Worm (Caenorhabditis elegans) whole organism, young adult: Measurements from ENCODE around the gene K08D8.5.

ENCODE experiments used
- F23B12.7 ChIP-seq: sonication (generic microtip); optimal IDR thresholded peaks from 2 replicates; lab custom pipeline; 2017; ENCODE audit warnings: missing genetic modification characterization, mild to moderate bottlenecking, missing compliant biosample characterization, antibody characterized with exemption, moderate library complexity; ENCODE audit not compliant: insufficient read depth
- F49E8.2 ChIP-seq: sonication (generic microtip); optimal IDR thresholded peaks from 3 replicates; lab custom pipeline; 2017; ENCODE audit warnings: missing genetic modification characterization, mild to moderate bottlenecking, missing compliant biosample characterization, antibody characterized with exemption, moderate library complexity; ENCODE audit not compliant: insufficient read depth
- F52B5.7 ChIP-seq: sonication (generic microtip); optimal IDR thresholded peaks from 2 replicates; lab custom pipeline; 2016; ENCODE audit warnings: mild to moderate bottlenecking, missing genetic modification characterization, missing compliant biosample characterization
- F55B11.4 ChIP-seq: sonication (generic microtip); optimal IDR thresholded peaks from 2 replicates; lab custom pipeline; 2016; ENCODE audit warnings: missing compliant biosample characterization, missing genetic modification characterization, borderline replicate concordance; ENCODE audit not compliant: insufficient read depth
- F57A8.1 ChIP-seq: fragments of 200-800 bp; sonication (Bioruptor generic); optimal IDR thresholded peaks from 2 replicates; lab custom pipeline; 2018; ENCODE audit warnings: mild to moderate bottlenecking, missing genetic modification characterization, moderate library complexity, missing compliant biosample characterization
- T07F8.4 ChIP-seq: sonication (generic microtip); optimal IDR thresholded peaks from 2 replicates; lab custom pipeline; 2016; ENCODE audit warnings: mild to moderate bottlenecking, missing genetic modification characterization, moderate library complexity, missing compliant biosample characterization
- T26A5.8 ChIP-seq: sonication (generic microtip); optimal IDR thresholded peaks from 2 replicates; lab custom pipeline; 2016; ENCODE audit warnings: missing genetic modification characterization, missing compliant biosample characterization
- Y53G8AR.9 ChIP-seq: fragments of 200-800 bp; sonication (Bioruptor generic); conservative IDR thresholded peaks from 2 replicates; pipeline ENCODE4 v1.3.6; 2022; ENCODE audit warnings: missing genetic modification reagents, missing genetic modification characterization, missing compliant biosample characterization
- ZK185.1 ChIP-seq: sonication (generic microtip); optimal IDR thresholded peaks from 2 replicates; lab custom pipeline; 2016; ENCODE audit warnings: mild to moderate bottlenecking, missing genetic modification characterization, missing compliant biosample characterization; ENCODE audit not compliant: poor library complexity, severe bottlenecking
- athp-1 ChIP-seq: sonication (generic microtip); optimal IDR thresholded peaks from 2 replicates; lab custom pipeline; 2017; ENCODE audit warnings: mild to moderate bottlenecking, missing genetic modification characterization, missing compliant biosample characterization
- attf-5 ChIP-seq: fragments of 200-800 bp; sonication (Bioruptor generic); optimal IDR thresholded peaks from 2 replicates; lab custom pipeline; 2018; ENCODE audit warnings: mild to moderate bottlenecking, missing genetic modification characterization, missing compliant biosample characterization
- dpff-1 ChIP-seq: sonication (generic microtip); optimal IDR thresholded peaks from 2 replicates; lab custom pipeline; 2017; ENCODE audit warnings: mild to moderate bottlenecking, missing genetic modification characterization, missing compliant biosample characterization
- efl-1 ChIP-seq: fragments of 150-350 bp; optimal IDR thresholded peaks from 2 replicates; lab custom pipeline; 2014; ENCODE audit warnings: missing biosample characterization, missing genetic modification reagents, missing genetic modification characterization
- egl-44 ChIP-seq: fragments of 200-800 bp; sonication (Bioruptor generic); IDR thresholded peaks from 2 replicates; pipeline ENCODE4 v1.3.6; 2022; ENCODE audit warnings: missing genetic modification reagents, missing genetic modification characterization, missing compliant biosample characterization
- egrh-3 ChIP-seq: fragments of 200-800 bp; sonication (Bioruptor generic); IDR thresholded peaks from 2 replicates; pipeline ENCODE4 v1.3.6; 2022; ENCODE audit warnings: missing genetic modification reagents, missing genetic modification characterization, missing compliant biosample characterization
- fkh-3 ChIP-seq: sonication (generic microtip); optimal IDR thresholded peaks from 2 replicates; lab custom pipeline; 2016; ENCODE audit warnings: mild to moderate bottlenecking, missing genetic modification characterization, missing compliant biosample characterization
- gei-17 ChIP-seq: fragments of 200-800 bp; sonication (Bioruptor generic); optimal IDR thresholded peaks from 2 replicates; lab custom pipeline; 2018; ENCODE audit warnings: mild to moderate bottlenecking, missing genetic modification characterization, missing compliant biosample characterization
- him-1 ChIP-seq: sonication (generic microtip); optimal IDR thresholded peaks from 2 replicates; lab custom pipeline; 2016; ENCODE audit warnings: missing genotype, missing genetic modification reagents, missing genetic modification characterization, missing compliant biosample characterization
- hlh-12 ChIP-seq: sonication (generic microtip); optimal IDR thresholded peaks from 2 replicates; lab custom pipeline; 2016; ENCODE audit warnings: missing genetic modification characterization, missing compliant biosample characterization
- hsf-1 ChIP-seq: fragments of 200-800 bp; sonication (Bioruptor generic); IDR thresholded peaks from 2 replicates; pipeline ENCODE4 v1.3.6; 2022; ENCODE audit warnings: missing genetic modification reagents, missing genetic modification characterization, missing compliant biosample characterization
- lin-54 ChIP-seq: fragments of 200-800 bp; sonication (Bioruptor generic); optimal IDR thresholded peaks from 2 replicates; lab custom pipeline; 2018; ENCODE audit warnings: mild to moderate bottlenecking, missing genetic modification characterization, missing compliant biosample characterization
- mel-28 ChIP-seq: sonication (generic microtip); optimal IDR thresholded peaks from 2 replicates; lab custom pipeline; 2016; ENCODE audit warnings: borderline replicate concordance, mild to moderate bottlenecking, missing genetic modification characterization, missing compliant biosample characterization
- mes-4 ChIP-seq: sonication (generic microtip); optimal IDR thresholded peaks from 2 replicates; lab custom pipeline; 2016; ENCODE audit warnings: missing genotype, missing genetic modification characterization, missing compliant biosample characterization
- nfyb-1 ChIP-seq: fragments of 200-800 bp; sonication (Bioruptor generic); IDR thresholded peaks from 2 replicates; pipeline ENCODE4 v1.3.6; 2022; ENCODE audit warnings: missing genetic modification reagents, missing genetic modification characterization, missing compliant biosample characterization
- nhr-179 ChIP-seq: sonication (generic microtip); optimal IDR thresholded peaks from 2 replicates; lab custom pipeline; 2016; ENCODE audit warnings: mild to moderate bottlenecking, missing genetic modification characterization, missing compliant biosample characterization
- nhr-80 ChIP-seq: sonication (generic microtip); optimal IDR thresholded peaks from 2 replicates; lab custom pipeline; 2016; ENCODE audit warnings: missing genetic modification characterization, missing compliant biosample characterization
- pha-4 ChIP-seq: fragments of 150-350 bp; sonication (generic microtip); optimal IDR thresholded peaks from 2 replicates; lab custom pipeline; 2014; ENCODE audit warnings: missing biosample characterization, missing genetic modification reagents, missing genetic modification characterization
- rpc-1 ChIP-seq, 2 experiments: fragments of 150-350 bp in 1 of 2; sonication (generic microtip) in 1 of 2; optimal IDR thresholded peaks; 2 replicates each; lab custom pipeline; 2014 to 2018; ENCODE audit warnings: missing biosample characterization in 1 of 2, missing genetic modification characterization in 1 of 2, missing genetic modification reagents in 1 of 2, missing genotype in 1 of 2
- snpc-1.3 ChIP-seq: sonication (generic microtip); optimal IDR thresholded peaks from 2 replicates; lab custom pipeline; 2017; ENCODE audit warnings: missing genetic modification characterization, mild to moderate bottlenecking, missing compliant biosample characterization, antibody characterized with exemption, moderate library complexity, missing genotype, missing genetic modification reagents; ENCODE audit not compliant: insufficient read depth
- sptf-2 ChIP-seq: fragments of 200-800 bp; sonication (Bioruptor generic); optimal IDR thresholded peaks from 2 replicates; lab custom pipeline; 2018; ENCODE audit warnings: mild to moderate bottlenecking, missing genetic modification characterization, missing compliant biosample characterization
- unc-62 ChIP-seq: fragments of 150-350 bp; optimal IDR thresholded peaks from 2 replicates; lab custom pipeline; 2014; ENCODE audit warnings: missing biosample characterization, missing genetic modification reagents, missing genetic modification characterization
- ztf-22 ChIP-seq: fragments of 200-800 bp; sonication (Bioruptor generic); optimal IDR thresholded peaks from 2 replicates; lab custom pipeline; 2018; ENCODE audit warnings: mild to moderate bottlenecking, missing genetic modification characterization, moderate library complexity, missing compliant biosample characterization
- ztf-25 ChIP-seq: fragments of 200-800 bp; sonication (Bioruptor generic); IDR thresholded peaks from 2 replicates; pipeline ENCODE4 v1.3.6; 2022; ENCODE audit warnings: missing genetic modification reagents, missing genetic modification characterization, missing compliant biosample characterization
- ztf-3 ChIP-seq: fragments of 200-800 bp; sonication (Bioruptor generic); optimal IDR thresholded peaks from 2 replicates; lab custom pipeline; 2018; ENCODE audit warnings: mild to moderate bottlenecking, missing genetic modification characterization, missing compliant biosample characterization

K08D8.5 gene

ce11 chrIV:12911990-12912389 is at the start of gene K08D8.5:
TSS of gene K08D8.5 (minus strand) at chrIV:12912129.
- no peak for TF ChIP-seq rpc-1 (optimal IDR thresholded peaks at IDR 0.05; lab: Kevin White, UChicago)
- no peak for TF ChIP-seq rpc-1 (tag; optimal IDR thresholded peaks at IDR 0.05; lab: Kevin White, UChicago)
- TF ChIP-seq T07F8.4, result no peak
- peak; percentile 33 for TF ChIP-seq nhr-80
- no peak for TF ChIP-seq nfyb-1 (GFP tag; lab: Robert Waterston, UW)
- TF ChIP-seq F52B5.7, result no peak
- no peak for TF ChIP-seq ztf-25 (GFP tag; lab: Robert Waterston, UW)
- TF ChIP-seq Y53G8AR.9 (GFP tag; lab: Robert Waterston, UW), result no peak
- no peak for TF ChIP-seq hsf-1 (GFP tag; lab: Robert Waterston, UW)
- no peak for TF ChIP-seq athp-1 (tag; lab: Kevin White, UChicago)

- TF ChIP-seq snpc-1.3 (tag; lab: Kevin White, UChicago) (no peak), F57A8.1 (GFP tag; lab: Kevin White, UChicago) (no peak), unc-62 (no peak), hlh-12 (no peak), ztf-3 (no peak), ZK185.1 (tag; lab: Kevin White, UChicago) (no peak), F55B11.4 (tag; lab: Kevin White, UChicago) (no peak), T26A5.8 (tag; lab: Kevin White, UChicago) (no peak), pha-4 (no peak), gei-17 (GFP tag; lab: Kevin White, UChicago) (no peak), him-1 (tag; lab: Kevin White, UChicago) (no peak), mel-28 (tag; lab: Kevin White, UChicago) (no peak), fkh-3 (tag; lab: Kevin White, UChicago) (no peak), egrh-3 (GFP tag; lab: Robert Waterston, UW) (no peak), efl-1 (no peak), nhr-179 (tag; lab: Kevin White, UChicago) (no peak), ztf-22 (GFP tag; lab: Kevin White, UChicago) (no peak)
Measured at ce11 chrIV:12960136-12960535, 48.2 kb upstream of the K08D8.5 start, which contains the start of gene F55G11.7. TSS of gene F55G11.7 (plus strand) at chrIV:12960436.

ce11 chrIV:12957730-12958129 is 45.8 kb upstream of the K08D8.5 start, which contains the start of gene F55G11.6:
TSS of gene F55G11.6 (plus strand) at chrIV:12958030.
- no peak for TF ChIP-seq mes-4 (tag; lab: Kevin White, UChicago)
- no peak for TF ChIP-seq gei-17 (GFP tag; lab: Kevin White, UChicago)
- TF ChIP-seq nhr-80, result no peak
- no peak for TF ChIP-seq sptf-2 (GFP tag; lab: Kevin White, UChicago)
- no peak for TF ChIP-seq T26A5.8 (tag; lab: Kevin White, UChicago)
- TF ChIP-seq F57A8.1 (GFP tag; lab: Kevin White, UChicago), result no peak
- no peak for TF ChIP-seq lin-54 (GFP tag; lab: Kevin White, UChicago)
- TF ChIP-seq attf-5 (GFP tag; lab: Kevin White, UChicago), result no peak
- TF ChIP-seq dpff-1 (tag; lab: Kevin White, UChicago), result no peak
- no peak for TF ChIP-seq F55B11.4 (tag; lab: Kevin White, UChicago)
- TF ChIP-seq egl-44, result no peak
- no peak for TF ChIP-seq F49E8.2 (tag; lab: Kevin White, UChicago)
- no peak for TF ChIP-seq F23B12.7
- no peak for TF ChIP-seq hsf-1 (GFP tag; lab: Robert Waterston, UW)
